Fruit fly (Drosophila melanogaster) whole organism, prepupa: ENCODE results near the gene CG5958.

ENCODE experiments used
- CG10631 ChIP-seq: fragments of 200-800 bp; sonication (Bioruptor generic); optimal IDR thresholded peaks from 2 replicates; lab custom pipeline; 2016; ENCODE audit warnings: missing biosample characterization, missing genetic modification characterization
- CG10669 ChIP-seq: fragments of 200-800 bp; sonication (Bioruptor generic); optimal IDR thresholded peaks from 3 replicates; lab custom pipeline; 2018; ENCODE audit warnings: missing biosample characterization, mild to moderate bottlenecking, missing genetic modification characterization, moderate library complexity
- CG11762 ChIP-seq: fragments of 200-800 bp; sonication (Bioruptor generic); optimal IDR thresholded peaks from 3 replicates; lab custom pipeline; 2016; ENCODE audit warnings: missing biosample characterization, missing genetic modification characterization; ENCODE audit not compliant: insufficient read depth
- CG11902 ChIP-seq: fragments of 200-800 bp; sonication (Bioruptor generic); optimal IDR thresholded peaks from 3 replicates; lab custom pipeline; 2016; ENCODE audit warnings: missing biosample characterization, missing genetic modification characterization
- CG15336 ChIP-seq: fragments of 200-800 bp; sonication (Bioruptor generic); IDR thresholded peaks from 2 replicates; pipeline ENCODE4 v1.3.6; 2022; ENCODE audit warnings: missing biosample characterization, missing genetic modification characterization
- CG1621 ChIP-seq: fragments of 200-800 bp; sonication (Bioruptor generic); optimal IDR thresholded peaks from 3 replicates; lab custom pipeline; 2018; ENCODE audit warnings: missing biosample characterization, mild to moderate bottlenecking, missing genetic modification characterization
- CG16779 ChIP-seq: fragments of 200-800 bp; sonication (Bioruptor generic); optimal IDR thresholded peaks from 3 replicates; lab custom pipeline; 2017; ENCODE audit warnings: missing biosample characterization, mild to moderate bottlenecking, missing genetic modification characterization
- CG31627 ChIP-seq: fragments of 200-800 bp; sonication (Bioruptor generic); optimal IDR thresholded peaks from 3 replicates; lab custom pipeline; 2016; ENCODE audit warnings: missing biosample characterization, missing genetic modification characterization
- CG32006 ChIP-seq: fragments of 200-800 bp; sonication (Bioruptor generic); optimal IDR thresholded peaks from 3 replicates; lab custom pipeline; 2017; ENCODE audit warnings: missing biosample characterization, mild to moderate bottlenecking, missing genetic modification characterization
- CG3919 ChIP-seq: fragments of 200-800 bp; sonication (Bioruptor generic); optimal IDR thresholded peaks from 3 replicates; lab custom pipeline; 2016; ENCODE audit warnings: missing biosample characterization, missing genetic modification characterization
- CG6163 ChIP-seq: fragments of 200-800 bp; sonication (Bioruptor generic); IDR thresholded peaks from 3 replicates; pipeline ENCODE4 v1.3.6; 2022; ENCODE audit warnings: missing biosample characterization, missing genetic modification characterization
- CG6276 ChIP-seq: fragments of 200-800 bp; sonication (Bioruptor generic); optimal IDR thresholded peaks from 2 replicates; lab custom pipeline; 2017; ENCODE audit warnings: missing biosample characterization, mild to moderate bottlenecking, missing genetic modification characterization
- CG6792 ChIP-seq: fragments of 200-800 bp; sonication (Bioruptor generic); optimal IDR thresholded peaks from 3 replicates; lab custom pipeline; 2016; ENCODE audit warnings: missing biosample characterization, missing genetic modification characterization
- CG6854 ChIP-seq: fragments of 200-800 bp; sonication (Bioruptor generic); optimal IDR thresholded peaks from 2 replicates; lab custom pipeline; 2017; ENCODE audit warnings: missing biosample characterization, mild to moderate bottlenecking, missing genetic modification characterization
- CG7368 ChIP-seq: fragments of 200-800 bp; sonication (Bioruptor generic); optimal IDR thresholded peaks from 3 replicates; lab custom pipeline; 2016; ENCODE audit warnings: missing biosample characterization, missing genetic modification characterization
- CG8119 ChIP-seq: fragments of 200-800 bp; sonication (Bioruptor generic); IDR thresholded peaks from 3 replicates; pipeline ENCODE4 v1.3.6; 2022; ENCODE audit warnings: missing biosample characterization, missing genetic modification characterization
- CG8319 ChIP-seq: fragments of 200-800 bp; sonication (Bioruptor generic); optimal IDR thresholded peaks from 3 replicates; lab custom pipeline; 2016; ENCODE audit warnings: missing biosample characterization, missing genetic modification characterization
- CG8632 ChIP-seq: fragments of 200-800 bp; sonication (Bioruptor generic); optimal IDR thresholded peaks from 3 replicates; lab custom pipeline; 2016; ENCODE audit warnings: missing biosample characterization, missing genetic modification characterization
- CG9139 ChIP-seq: fragments of 200-800 bp; sonication (Bioruptor generic); optimal IDR thresholded peaks from 3 replicates; lab custom pipeline; 2017; ENCODE audit warnings: missing biosample characterization, mild to moderate bottlenecking, missing genetic modification characterization
- Eip75B ChIP-seq: fragments of 200-800 bp; sonication (Bioruptor generic); optimal IDR thresholded peaks from 3 replicates; lab custom pipeline; 2016; ENCODE audit warnings: missing biosample characterization, missing genetic modification characterization
- Eip78C ChIP-seq: fragments of 200-800 bp; sonication (Bioruptor generic); peaks from one replicate; lab custom pipeline; 2016; ENCODE audit warnings: missing biosample characterization, missing genetic modification characterization
- Ets21C ChIP-seq: fragments of 200-800 bp; sonication (Bioruptor generic); optimal IDR thresholded peaks from 3 replicates; lab custom pipeline; 2016; ENCODE audit warnings: missing biosample characterization, missing genetic modification characterization
- Ets96B ChIP-seq: fragments of 200-800 bp; optimal IDR thresholded peaks from 2 replicates; lab custom pipeline; 2019; ENCODE audit warnings: missing biosample characterization, mild to moderate bottlenecking, missing genetic modification characterization, moderate library complexity
- Gug ChIP-seq: fragments of 200-800 bp; sonication (Bioruptor generic); IDR thresholded peaks from 2 replicates; pipeline ENCODE4 v1.3.6; 2022; ENCODE audit warnings: missing biosample characterization, missing genetic modification characterization
- Hr38 ChIP-seq: sonication (Bioruptor generic); optimal IDR thresholded peaks from 2 replicates; lab custom pipeline; 2016; ENCODE audit warnings: missing biosample characterization, missing genetic modification characterization
- Hr4 ChIP-seq: fragments of 200-800 bp; sonication (Bioruptor generic); optimal IDR thresholded peaks from 3 replicates; lab custom pipeline; 2016; ENCODE audit warnings: missing biosample characterization, missing genetic modification characterization
- Met ChIP-seq: fragments of 200-800 bp; sonication (Bioruptor generic); optimal IDR thresholded peaks from 3 replicates; lab custom pipeline; 2016; ENCODE audit warnings: missing biosample characterization, missing genetic modification characterization
- OdsH ChIP-seq: fragments of 200-800 bp; sonication (Bioruptor generic); optimal IDR thresholded peaks from 3 replicates; lab custom pipeline; 2016; ENCODE audit warnings: missing biosample characterization, missing genetic modification characterization
- Sox14 ChIP-seq: fragments of 200-800 bp; sonication (Bioruptor generic); optimal IDR thresholded peaks from 3 replicates; lab custom pipeline; 2016; ENCODE audit warnings: missing biosample characterization, missing genetic modification characterization
- Sox15 ChIP-seq: fragments of 200-800 bp; sonication (Bioruptor generic); optimal IDR thresholded peaks from 3 replicates; lab custom pipeline; 2016; ENCODE audit warnings: missing biosample characterization, missing genetic modification characterization
- achi ChIP-seq: fragments of 200-800 bp; sonication (Bioruptor generic); optimal IDR thresholded peaks from 3 replicates; lab custom pipeline; 2016; ENCODE audit warnings: missing biosample characterization, missing genetic modification characterization
- acj6 ChIP-seq: fragments of 200-800 bp; sonication (Bioruptor generic); optimal IDR thresholded peaks from 3 replicates; lab custom pipeline; 2016; ENCODE audit warnings: missing biosample characterization, missing genetic modification characterization
- cyc ChIP-seq: fragments of 200-800 bp; sonication (Bioruptor generic); optimal IDR thresholded peaks from 3 replicates; lab custom pipeline; 2016; ENCODE audit warnings: missing biosample characterization, missing genetic modification characterization
- dac ChIP-seq: fragments of 200-800 bp; sonication (Bioruptor generic); optimal IDR thresholded peaks from 2 replicates; lab custom pipeline; 2017; ENCODE audit warnings: missing biosample characterization, mild to moderate bottlenecking, missing genetic modification characterization
- dsx ChIP-seq: fragments of 200-800 bp; optimal IDR thresholded peaks from 3 replicates; lab custom pipeline; 2019; ENCODE audit warnings: missing biosample characterization, mild to moderate bottlenecking, missing genetic modification characterization, moderate library complexity; ENCODE audit not compliant: poor library complexity, severe bottlenecking
- esn ChIP-seq: fragments of 200-800 bp; sonication (Bioruptor generic); optimal IDR thresholded peaks from 2 replicates; lab custom pipeline; 2016; ENCODE audit warnings: missing biosample characterization, mild to moderate bottlenecking, missing genetic modification characterization, moderate library complexity
- fkh ChIP-seq: fragments of 200-800 bp; sonication (Bioruptor generic); optimal IDR thresholded peaks from 3 replicates; lab custom pipeline; 2017; ENCODE audit warnings: missing biosample characterization, mild to moderate bottlenecking, missing genetic modification characterization, moderate library complexity
- lz ChIP-seq: fragments of 200-800 bp; sonication (Bioruptor generic); optimal IDR thresholded peaks from 3 replicates; lab custom pipeline; 2016; ENCODE audit warnings: missing biosample characterization, missing genetic modification characterization
- net ChIP-seq: fragments of 200-800 bp; sonication (Bioruptor generic); optimal IDR thresholded peaks from 3 replicates; lab custom pipeline; 2016; ENCODE audit warnings: missing biosample characterization, missing genetic modification characterization
- ss ChIP-seq, 2 experiments: fragments of 200-800 bp; sonication (Bioruptor generic); optimal IDR thresholded peaks; 2 replicates in 1 of 2; 3 replicates in 1 of 2; lab custom pipeline; 2017 to 2018; ENCODE audit warnings: mild to moderate bottlenecking in 2 of 2, missing biosample characterization in 2 of 2, missing genetic modification characterization in 2 of 2, moderate library complexity in 1 of 2
- svp ChIP-seq: fragments of 200-800 bp; sonication (Bioruptor generic); peaks from one replicate; lab custom pipeline; 2016; ENCODE audit warnings: missing biosample characterization, missing genetic modification characterization
- vri ChIP-seq: fragments of 200-800 bp; sonication (Bioruptor generic); optimal IDR thresholded peaks from 3 replicates; lab custom pipeline; 2016; ENCODE audit warnings: missing biosample characterization, mild to moderate bottlenecking, missing genetic modification characterization

Gene CG5958

DNA sequence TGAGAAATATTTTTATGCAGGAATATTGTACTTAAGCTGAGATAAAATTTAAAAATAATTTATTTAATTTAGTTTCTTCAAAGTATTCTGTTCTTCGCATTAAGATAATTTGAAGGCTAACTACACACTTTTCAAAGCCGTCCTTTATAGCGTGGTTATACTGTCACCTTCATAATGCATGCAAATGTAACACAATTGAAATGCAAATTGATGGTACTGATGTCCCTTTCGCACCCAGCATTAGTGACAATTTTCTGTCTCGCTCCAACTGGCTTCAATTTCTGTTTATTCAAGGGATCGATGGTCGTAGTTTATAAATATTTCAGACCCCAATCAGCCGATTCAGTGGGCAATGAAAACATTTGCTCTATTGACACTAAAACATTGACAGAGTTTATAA is 5.2 kb upstream of the CG5958 start:
- no peak for TF ChIP-seq Ets21C (GFP tag; lab: Kevin White, UChicago)
- TF ChIP-seq CG32006 = peak; percentile 19
- TF ChIP-seq lz (GFP tag; lab: Kevin White, UChicago) = no peak
- 0 out of 2 replicates have a peak, but pooled peaks have one; percentile 16 for TF ChIP-seq CG15336 (GFP tag; lab: Robert Waterston, UW)
- TF ChIP-seq Eip78C (GFP tag; lab: Kevin White, UChicago) = peak; percentile 43
- TF ChIP-seq net (GFP tag; lab: Kevin White, UChicago) = no peak
- TF ChIP-seq esn = peak; percentile 8
- TF ChIP-seq CG8119 (GFP tag; lab: Robert Waterston, UW) = peak; percentile 34; the same call in 1 of the 3 replicates
- TF ChIP-seq cyc (GFP tag; lab: Kevin White, UChicago) = no peak

DNA sequence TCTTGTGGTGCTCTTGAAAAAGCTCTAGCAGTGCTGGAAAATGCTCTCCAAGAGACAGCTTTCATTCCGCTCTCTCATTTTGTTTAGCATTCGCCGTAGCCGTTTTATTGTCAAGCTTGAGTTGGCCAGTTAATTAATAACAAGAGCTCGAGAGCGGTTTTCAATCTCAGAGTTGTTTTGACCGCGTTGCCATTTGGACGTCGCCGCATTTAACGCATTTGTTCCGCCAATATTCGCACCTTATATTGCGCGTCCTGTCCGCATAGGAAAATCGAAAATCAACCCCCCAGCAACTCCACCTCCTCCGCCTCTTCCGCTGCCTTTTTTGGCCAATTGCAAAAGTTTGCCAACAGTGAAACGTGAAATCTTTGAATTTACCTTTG is 4.0 kb upstream of the CG5958 start, which contains the start of gene CG5973:
TSS of gene CG5973 (plus strand) at position 168 of the 383 bp plus-strand sequence.
- no peak for TF ChIP-seq CG8319 (GFP tag; lab: Kevin White, UChicago)
- peak; percentile 23 for TF ChIP-seq CG6854 (GFP tag; lab: Kevin White, UChicago)
- TF ChIP-seq CG16779 = peak; percentile 13
- peak; percentile 15 for TF ChIP-seq CG1621 (tag; lab: Kevin White, UChicago)
- TF ChIP-seq Hr38 (GFP tag; lab: Kevin White, UChicago) = no peak
- TF ChIP-seq CG6163 (GFP tag; lab: Robert Waterston, UW) = 0 out of 3 replicates have a peak, but pooled peaks have one; percentile 33
- peak; percentile 18 for TF ChIP-seq CG6276 (GFP tag; lab: Kevin White, UChicago)
- TF ChIP-seq Met = no peak
- TF ChIP-seq CG3919 = peak; percentile 15
- peak; percentile 17 for TF ChIP-seq svp
- no peak for TF ChIP-seq CG6792 (GFP tag; lab: Kevin White, UChicago)
- TF ChIP-seq Eip75B (GFP tag; lab: Kevin White, UChicago) = peak; percentile 1
- no peak for TF ChIP-seq Sox14
- no peak for TF ChIP-seq CG11902
- peak; percentile 37; the same call in 1 of the 3 replicates for TF ChIP-seq CG8119 (GFP tag; lab: Robert Waterston, UW)
- TF ChIP-seq net (GFP tag; lab: Kevin White, UChicago) = peak; percentile 12
- TF ChIP-seq dsx (GFP tag; lab: Kevin White, UChicago) = peak; percentile 2
- peak; percentile 43 for TF ChIP-seq CG32006
- peak; percentile 26 for TF ChIP-seq Eip78C (GFP tag; lab: Kevin White, UChicago)
- no peak for TF ChIP-seq Ets96B (tag; lab: Kevin White, UChicago)
- no peak for TF ChIP-seq Gug (GFP tag; lab: Robert Waterston, UW)
- peak; percentile 47 for TF ChIP-seq CG9139
- TF ChIP-seq, all 60 proteins: peak for 14

DNA sequence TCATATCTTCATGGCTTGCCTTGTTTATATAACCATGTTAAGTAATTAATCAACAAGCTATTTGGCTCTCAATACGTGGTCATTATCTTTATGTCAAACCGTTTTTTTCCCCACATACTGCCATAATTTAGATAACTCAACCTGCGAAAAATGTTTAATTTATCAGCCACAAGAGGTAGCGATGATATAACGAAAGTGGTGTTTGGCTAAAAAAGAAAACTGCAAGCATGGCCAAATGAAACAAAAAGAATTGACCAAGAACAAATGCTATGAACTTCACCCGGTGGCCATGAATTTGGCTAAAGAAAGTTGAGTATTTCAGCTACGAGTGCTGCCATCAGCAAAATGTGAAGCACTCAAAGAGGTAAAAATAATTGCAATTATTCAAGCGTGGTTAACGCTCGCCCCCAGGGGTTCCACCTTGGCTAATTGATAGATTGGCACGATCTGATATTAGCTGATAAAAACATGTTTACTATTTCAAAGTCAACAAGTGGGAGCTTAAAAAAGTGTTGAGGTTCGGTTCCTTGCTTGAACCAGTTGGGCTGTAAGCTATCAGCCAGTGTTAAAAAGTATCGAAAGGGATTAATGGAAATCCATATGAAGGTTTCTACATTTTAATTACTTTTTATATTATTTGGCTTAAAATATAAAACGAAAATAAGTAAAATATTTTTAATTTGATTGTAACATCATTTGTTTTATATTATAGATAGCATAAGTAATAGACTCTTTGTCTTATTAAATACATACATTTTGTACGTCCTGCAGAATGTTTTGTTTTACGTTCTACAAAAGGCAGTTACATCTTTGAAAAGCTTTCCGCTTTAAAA is 3.4 kb upstream of the CG5958 start:
- TF ChIP-seq Hr4 (GFP tag; lab: Kevin White, UChicago) (no peak), dac (no peak), ss (GFP tag; optimal IDR thresholded peaks at IDR 0.05; lab: Kevin White, UChicago) (peak in 1 of 2 experiments; percentile 3), CG6276 (GFP tag; lab: Kevin White, UChicago) (no peak), CG10669 (GFP tag; lab: Kevin White, UChicago) (peak; percentile 35), fkh (peak; percentile 98), CG3919 (peak; percentile 1), CG16779 (no peak), Ets21C (GFP tag; lab: Kevin White, UChicago) (no peak), CG10631 (GFP tag; lab: Kevin White, UChicago) (peak; percentile 60), CG31627 (no peak), Hr38 (GFP tag; lab: Kevin White, UChicago) (peak; percentile 64), CG11762 (GFP tag; lab: Kevin White, UChicago) (no peak), Eip78C (GFP tag; lab: Kevin White, UChicago) (peak; percentile 50), svp (no peak), OdsH (peak; percentile 19), CG8632 (GFP tag; lab: Kevin White, UChicago) (peak; percentile 7), CG7368 (GFP tag; lab: Kevin White, UChicago) (peak; percentile 43), CG11902 (no peak), CG6163 (GFP tag; lab: Robert Waterston, UW) (peak; percentile 42; the same call in 2 of the 3 replicates), achi (GFP tag; lab: Kevin White, UChicago) (peak; percentile 2), CG32006 (no peak), acj6 (peak; percentile 37), Sox15 (no peak), vri (peak; percentile 86), CG8119 (GFP tag; lab: Robert Waterston, UW) (no peak)
